Fruit fly (Drosophila melanogaster): ENCODE data around the gene Axud1.

Axud1 gene

dm6 chr2L:2365077-2365651 is at the start of gene Axud1, which contains the start of gene Rab5:
Gene Axud1 (plus strand): TSS chr2L:2365345.
Gene Rab5 (minus strand): TSS chr2L:2365273.
- TF ChIP-seq Dll (optimal IDR thresholded peaks at IDR 0.05), result no peak
- no peak for TF ChIP-seq psq (optimal IDR thresholded peaks at IDR 0.05)
- no peak for TF ChIP-seq CG8478 (optimal IDR thresholded peaks at IDR 0.05)
- no peak for TF ChIP-seq usp (GFP tag; optimal IDR thresholded peaks at IDR 0.05)
- no peak for TF ChIP-seq pan (optimal IDR thresholded peaks at IDR 0.05)
- no peak for TF ChIP-seq EcR (GFP tag; optimal IDR thresholded peaks at IDR 0.05)

- no peak for TF ChIP-seq usp (GFP tag; optimal IDR thresholded peaks at IDR 0.05)
- no peak for TF ChIP-seq CG8478 (optimal IDR thresholded peaks at IDR 0.05)
- TF ChIP-seq psq (optimal IDR thresholded peaks at IDR 0.05), result no peak
- TF ChIP-seq EcR (GFP tag; optimal IDR thresholded peaks at IDR 0.05), result no peak
- TF ChIP-seq Dll (optimal IDR thresholded peaks at IDR 0.05), result no peak
- TF ChIP-seq pan (optimal IDR thresholded peaks at IDR 0.05), result no peak
These were observed 16.7 kb upstream of the Axud1 start for dm6 chr2L:2348479-2348878.

- TF ChIP-seq pan (optimal IDR thresholded peaks at IDR 0.05) (no peak), usp (GFP tag; optimal IDR thresholded peaks at IDR 0.05) (no peak), EcR (GFP tag; optimal IDR thresholded peaks at IDR 0.05) (no peak), CG8478 (optimal IDR thresholded peaks at IDR 0.05) (no peak), psq (optimal IDR thresholded peaks at IDR 0.05) (no peak), Dll (optimal IDR thresholded peaks at IDR 0.05) (no peak)
These were observed 7.9 kb upstream of the Axud1 start, which contains the start of gene CG9967 for dm6 chr2L:2357228-2357656. Gene CG9967 (minus strand): TSS chr2L:2357356.

dm6 chr2L:2361893-2362807 is 3.0 kb upstream of the Axud1 start:
- no peak for TF ChIP-seq CG8478 (optimal IDR thresholded peaks at IDR 0.05)
- TF ChIP-seq usp (GFP tag; optimal IDR thresholded peaks at IDR 0.05), result no peak
- no peak for TF ChIP-seq psq (optimal IDR thresholded peaks at IDR 0.05)
- no peak for TF ChIP-seq EcR (GFP tag; optimal IDR thresholded peaks at IDR 0.05)
- no peak for TF ChIP-seq pan (optimal IDR thresholded peaks at IDR 0.05)
- TF ChIP-seq Dll (optimal IDR thresholded peaks at IDR 0.05), result no peak

- TF ChIP-seq psq (optimal IDR thresholded peaks at IDR 0.05) (no peak), usp (GFP tag; optimal IDR thresholded peaks at IDR 0.05) (no peak), Dll (optimal IDR thresholded peaks at IDR 0.05) (no peak), pan (optimal IDR thresholded peaks at IDR 0.05) (no peak), CG8478 (optimal IDR thresholded peaks at IDR 0.05) (no peak), EcR (GFP tag; optimal IDR thresholded peaks at IDR 0.05) (no peak)
These were observed 2.2 kb upstream of the Axud1 start for dm6 chr2L:2362808-2363394.

dm6 chr2L:2363626-2364147 is 1.5 kb upstream of the Axud1 start:
- TF ChIP-seq EcR (GFP tag; optimal IDR thresholded peaks at IDR 0.05), result no peak
- no peak for TF ChIP-seq pan (optimal IDR thresholded peaks at IDR 0.05)
- no peak for TF ChIP-seq CG8478 (optimal IDR thresholded peaks at IDR 0.05)
- TF ChIP-seq Dll (optimal IDR thresholded peaks at IDR 0.05), result no peak
- no peak for TF ChIP-seq psq (optimal IDR thresholded peaks at IDR 0.05)

dm6 chr2L:2364200-2364754 is 868 bp upstream of the Axud1 start:
- TF ChIP-seq CG8478 (optimal IDR thresholded peaks at IDR 0.05) (peak; percentile 87), usp (GFP tag; optimal IDR thresholded peaks at IDR 0.05) (no peak)

- TF ChIP-seq pan (optimal IDR thresholded peaks at IDR 0.05) (no peak), Dll (optimal IDR thresholded peaks at IDR 0.05) (no peak), CG8478 (optimal IDR thresholded peaks at IDR 0.05) (no peak), usp (GFP tag; optimal IDR thresholded peaks at IDR 0.05) (no peak), psq (optimal IDR thresholded peaks at IDR 0.05) (no peak), EcR (GFP tag; optimal IDR thresholded peaks at IDR 0.05) (no peak)
These were observed 590 bp downstream of the Axud1 start for dm6 chr2L:2365655-2366214.

- TF ChIP-seq EcR (GFP tag; optimal IDR thresholded peaks at IDR 0.05) (no peak), Dll (optimal IDR thresholded peaks at IDR 0.05) (no peak), usp (GFP tag; optimal IDR thresholded peaks at IDR 0.05) (no peak), pan (optimal IDR thresholded peaks at IDR 0.05) (no peak), CG8478 (optimal IDR thresholded peaks at IDR 0.05) (no peak), psq (optimal IDR thresholded peaks at IDR 0.05) (no peak)
These were observed 5.2 kb downstream of the Axud1 start for dm6 chr2L:2370352-2370751.

dm6 chr2L:2371406-2372111 is 6.4 kb downstream of the Axud1 start, which contains the start of gene CG3597:
Gene CG3597 (minus strand): TSS chr2L:2371524.
- no peak for TF ChIP-seq pan (optimal IDR thresholded peaks at IDR 0.05)
- TF ChIP-seq CG8478 (optimal IDR thresholded peaks at IDR 0.05), result no peak
- no peak for TF ChIP-seq Dll (optimal IDR thresholded peaks at IDR 0.05)
- TF ChIP-seq psq (optimal IDR thresholded peaks at IDR 0.05), result no peak

dm6 chr2L:2372112-2372449 is 6.9 kb downstream of the Axud1 start:
- TF ChIP-seq usp (GFP tag; optimal IDR thresholded peaks at IDR 0.05), result no peak
- no peak for TF ChIP-seq EcR (GFP tag; optimal IDR thresholded peaks at IDR 0.05)
- no peak for TF ChIP-seq CG8478 (optimal IDR thresholded peaks at IDR 0.05)
- no peak for TF ChIP-seq Dll (optimal IDR thresholded peaks at IDR 0.05)
- TF ChIP-seq psq (optimal IDR thresholded peaks at IDR 0.05), result no peak
- no peak for TF ChIP-seq pan (optimal IDR thresholded peaks at IDR 0.05)

Measured in whole organism.